Fruit fly (Drosophila melanogaster) whole organism, adult: ENCODE results near the gene Vps8.

Experiments used
- CG11617 ChIP-seq: fragments of 200-800 bp; sonication (Bioruptor generic); optimal IDR thresholded peaks from 2 replicates; lab custom pipeline; 2017; ENCODE audit warnings: mild to moderate bottlenecking, missing biosample characterization, missing genetic modification reagents, missing genetic modification characterization
- CG12768 ChIP-seq: fragments of 200-800 bp; sonication (Bioruptor generic); optimal IDR thresholded peaks from 2 replicates; lab custom pipeline; 2017; ENCODE audit warnings: missing biosample characterization, missing genetic modification characterization, mild to moderate bottlenecking, moderate library complexity, missing genetic modification reagents
- CG14711 ChIP-seq: fragments of 200-800 bp; sonication (Bioruptor generic); optimal IDR thresholded peaks from 2 replicates; lab custom pipeline; 2018; ENCODE audit warnings: missing biosample characterization, mild to moderate bottlenecking, missing genetic modification characterization, moderate library complexity
- CG1620 ChIP-seq: fragments of 200-800 bp; sonication (Bioruptor generic); optimal IDR thresholded peaks from 2 replicates; lab custom pipeline; 2016; ENCODE audit warnings: missing biosample characterization, missing genetic modification characterization
- CG5204 ChIP-seq: fragments of 200-800 bp; sonication (Bioruptor generic); optimal IDR thresholded peaks from 2 replicates; lab custom pipeline; 2016; ENCODE audit warnings: missing biosample characterization, missing genetic modification characterization
- CG7101 ChIP-seq: fragments of 200-800 bp; sonication (Bioruptor generic); optimal IDR thresholded peaks from 2 replicates; lab custom pipeline; 2018; ENCODE audit warnings: missing biosample characterization, mild to moderate bottlenecking, missing genetic modification characterization, moderate library complexity
- Hr96 ChIP-seq: fragments of 200-800 bp; sonication (Bioruptor generic); optimal IDR thresholded peaks from 2 replicates; lab custom pipeline; 2016; ENCODE audit warnings: missing biosample characterization, missing genetic modification characterization
- cic ChIP-seq: fragments of 200-800 bp; sonication (Bioruptor generic); optimal IDR thresholded peaks from 2 replicates; lab custom pipeline; 2017; ENCODE audit warnings: missing biosample characterization, mild to moderate bottlenecking, missing genetic modification characterization, moderate library complexity
- cnc ChIP-seq, 2 experiments: fragments of >200 bp; optimal IDR thresholded peaks; 2 replicates each; lab custom pipeline; 2017
- kay ChIP-seq: fragments of 200-800 bp; sonication (Bioruptor generic); peaks from one replicate; lab custom pipeline; 2016; ENCODE audit warnings: missing biosample characterization, missing genetic modification characterization, borderline replicate concordance
- ovo ChIP-seq: fragments of 200-800 bp; sonication (Bioruptor generic); optimal IDR thresholded peaks from 2 replicates; lab custom pipeline; 2016; ENCODE audit warnings: missing biosample characterization, missing genetic modification characterization
- toe ChIP-seq: fragments of 200-800 bp; sonication (Bioruptor generic); optimal IDR thresholded peaks from 2 replicates; lab custom pipeline; 2016; ENCODE audit warnings: missing biosample characterization, missing genetic modification characterization

- TF ChIP-seq CG7101 (no peak), CG11617 (GFP tag; lab: Kevin White, UChicago) (no peak), CG5204 (GFP tag; lab: Kevin White, UChicago) (no peak), cic (no peak), kay (GFP tag; lab: Kevin White, UChicago) (no peak), cnc (optimal IDR thresholded peaks at IDR 0.05; lab: Kevin White, UChicago) (no peak), CG1620 (GFP tag; lab: Kevin White, UChicago) (no peak), Hr96 (GFP tag; lab: Kevin White, UChicago) (no peak), CG14711 (no peak), ovo (GFP tag; lab: Kevin White, UChicago) (no peak), toe (no peak), CG12768 (GFP tag; lab: Kevin White, UChicago) (no peak)
Measured at dm6 chr3L:6467691-6468329, 27.3 kb downstream of the Vps8 start.
